Worm (Caenorhabditis elegans) whole organism, L4 larva: ENCODE data around the gene C05D12.2.

Source experiments
- nhr-48 ChIP-seq: sonication (generic microtip); optimal IDR thresholded peaks from 2 replicates; lab custom pipeline; 2016; ENCODE audit warnings: mild to moderate bottlenecking, missing genetic modification characterization, missing compliant biosample characterization
- spr-1 ChIP-seq: sonication (generic microtip); optimal IDR thresholded peaks from 2 replicates; lab custom pipeline; 2016; ENCODE audit warnings: mild to moderate bottlenecking, missing genetic modification characterization, missing compliant biosample characterization

DNA sequence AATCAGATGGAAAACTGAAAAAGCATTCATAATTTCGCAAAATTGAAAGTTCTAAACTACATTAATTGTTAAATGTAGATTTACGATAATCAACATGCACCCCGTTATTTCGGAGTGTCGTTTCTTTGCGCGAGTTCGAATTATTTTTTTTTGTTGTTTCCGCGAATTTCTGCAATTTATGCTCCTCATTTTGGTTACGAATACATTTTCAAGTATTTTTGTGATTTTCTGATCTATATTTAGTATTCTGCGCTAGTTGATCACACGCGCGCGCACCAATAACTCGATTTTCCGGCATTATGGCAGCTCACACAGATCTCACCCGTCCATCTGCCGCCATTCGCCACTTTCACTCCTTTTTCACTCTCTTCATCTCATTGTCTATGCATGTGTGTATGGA, 22.2 kb downstream of the C05D12.2 start, which contains the start of gene VW02B12L.2:
- TF ChIP-seq spr-1 (tag; lab: Kevin White, UChicago) (no peak), nhr-48 (tag; lab: Kevin White, UChicago) (no peak)
